Worm (Caenorhabditis elegans) whole organism, L2 larva: ENCODE data around the gene mboa-1.

ENCODE experiments used
- nhr-12 ChIP-seq: fragments of 150-350 bp; optimal IDR thresholded peaks from 2 replicates; lab custom pipeline; 2014; ENCODE audit warnings: missing biosample characterization, missing genetic modification characterization
- sem-4 ChIP-seq: fragments of 150-350 bp; optimal IDR thresholded peaks from 2 replicates; lab custom pipeline; 2014; ENCODE audit warnings: missing biosample characterization, missing genetic modification reagents, missing genetic modification characterization

DNA sequence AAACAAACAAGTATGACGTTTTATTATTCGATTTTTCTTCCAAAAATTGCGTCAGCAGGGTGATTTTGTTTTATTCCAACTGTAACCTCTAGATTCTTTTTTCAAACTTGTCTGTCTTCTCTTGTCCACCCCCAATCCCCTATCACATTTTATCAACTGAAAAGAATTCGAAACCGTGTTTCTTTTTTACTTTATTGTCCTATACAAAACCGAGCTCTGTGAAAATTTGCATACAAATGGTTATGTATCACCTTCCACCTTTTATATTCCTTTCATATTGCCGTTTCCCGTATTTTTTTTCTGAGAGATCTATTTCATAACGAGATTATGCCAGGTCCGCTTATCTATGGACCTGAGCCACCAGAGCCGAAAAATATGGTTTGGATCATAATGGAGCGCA is 24.6 kb downstream of the mboa-1 start, which contains the start of gene T27A8.7:
- TF ChIP-seq sem-4 (tag; lab: Kevin White, UChicago) (no peak), nhr-12 (tag; lab: Kevin White, UChicago) (no peak)
